Worm (Caenorhabditis elegans) whole organism, late embryonic: ENCODE measurements around the gene C42D8.1.

Experiments
- ceh-19 ChIP-seq: fragments of 200-800 bp; sonication (Bioruptor generic); optimal IDR thresholded peaks from 2 replicates; lab custom pipeline; 2018; ENCODE audit warnings: mild to moderate bottlenecking, missing genetic modification characterization, missing compliant biosample characterization
- ceh-9 ChIP-seq: sonication (generic microtip); optimal IDR thresholded peaks from 2 replicates; lab custom pipeline; 2016; ENCODE audit warnings: mild to moderate bottlenecking, missing genetic modification characterization, inconsistent platforms, missing compliant biosample characterization
- eyg-1 ChIP-seq: sonication (generic microtip); optimal IDR thresholded peaks from 2 replicates; lab custom pipeline; 2016; ENCODE audit warnings: missing genotype, missing genetic modification characterization, missing compliant biosample characterization
- mec-3 ChIP-seq: sonication (generic microtip); optimal IDR thresholded peaks from 2 replicates; lab custom pipeline; 2016; ENCODE audit warnings: borderline replicate concordance, missing genetic modification characterization, missing compliant biosample characterization
- nhr-11 ChIP-seq: fragments of 150-350 bp; optimal IDR thresholded peaks from 2 replicates; lab custom pipeline; 2014; ENCODE audit warnings: missing biosample characterization, missing genetic modification characterization
- pqm-1 ChIP-seq: sonication (generic microtip); optimal IDR thresholded peaks from 2 replicates; lab custom pipeline; 2016; ENCODE audit warnings: missing genetic modification characterization, missing compliant biosample characterization
- syd-9 ChIP-seq: sonication (generic microtip); optimal IDR thresholded peaks from 2 replicates; lab custom pipeline; 2016; ENCODE audit warnings: mild to moderate bottlenecking, missing genetic modification characterization, moderate library complexity, missing compliant biosample characterization
- tbx-7 ChIP-seq: sonication (generic microtip); optimal IDR thresholded peaks from 2 replicates; lab custom pipeline; 2016; ENCODE audit warnings: missing genotype, missing genetic modification characterization, missing compliant biosample characterization
- unc-55 ChIP-seq: sonication (generic microtip); optimal IDR thresholded peaks from 2 replicates; lab custom pipeline; 2017; ENCODE audit warnings: missing biosample characterization, missing genetic modification reagents, missing genetic modification characterization
- ztf-16 ChIP-seq: sonication (generic microtip); optimal IDR thresholded peaks from 2 replicates; lab custom pipeline; 2017; ENCODE audit warnings: missing genetic modification characterization, missing compliant biosample characterization

DNA sequence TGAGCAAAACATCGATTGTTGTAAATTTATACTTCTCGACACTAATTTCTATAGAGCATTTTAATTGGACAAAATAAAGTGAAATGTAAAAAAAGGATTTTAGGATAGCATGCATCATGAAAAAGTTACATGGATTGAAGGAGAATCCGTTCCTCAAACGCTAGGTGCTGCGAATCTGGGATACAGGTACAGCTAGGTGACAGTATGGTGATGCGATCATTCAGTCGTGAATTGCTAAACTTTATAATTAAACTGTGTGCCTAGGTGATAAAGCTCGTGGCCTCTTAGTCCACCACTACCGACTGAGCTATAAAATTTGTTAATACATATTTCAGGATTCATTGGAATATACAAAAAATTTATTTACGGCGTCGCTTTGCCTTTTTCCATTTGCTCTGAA lies 42.7 kb upstream of the C42D8.1 start:
- no peak for TF ChIP-seq ceh-19 (GFP tag; lab: Kevin White, UChicago)
- TF ChIP-seq unc-55 (GFP tag; lab: Kevin White, UChicago) = no peak
- no peak for TF ChIP-seq ztf-16 (tag; lab: Kevin White, UChicago)
- TF ChIP-seq ceh-9 (tag; lab: Kevin White, UChicago) = no peak
- TF ChIP-seq pqm-1 = no peak
- TF ChIP-seq nhr-11 (tag; lab: Kevin White, UChicago) = no peak
- no peak for TF ChIP-seq eyg-1
- no peak for TF ChIP-seq syd-9 (tag; lab: Kevin White, UChicago)
- TF ChIP-seq tbx-7 (tag; lab: Kevin White, UChicago) = no peak
- TF ChIP-seq mec-3 (tag; lab: Kevin White, UChicago) = no peak
